Fruit fly (Drosophila melanogaster): ENCODE data around the gene vkg.

dm6 chr2L:5070797-5071579, 43.0 kb upstream of the vkg start, which contains the start of gene RpL37A:
- TF ChIP-seq EcR (GFP tag; optimal IDR thresholded peaks at IDR 0.05) (no peak), CG14655 (GFP tag; optimal IDR thresholded peaks at IDR 0.05) (no peak), Snoo (tag; optimal IDR thresholded peaks at IDR 0.05) (peak; percentile 83), CG15710 (tag; optimal IDR thresholded peaks at IDR 0.05) (peak; percentile 16), Pif1A (GFP tag; optimal IDR thresholded peaks at IDR 0.05) (peak; percentile 74), gl (tag; optimal IDR thresholded peaks at IDR 0.05) (peak; percentile 62), CG4496 (GFP tag; IDR thresholded peaks at IDR 0.05) (peak; percentile 84), fd96Ca (GFP tag; IDR thresholded peaks at IDR 0.05) (no peak; the same call in 2 of the 3 replicates)
